Fruit fly (Drosophila melanogaster) whole organism, embryonic: ENCODE data around the gene Cow.

Source experiments
- B-H1 ChIP-seq: fragments of 200-800 bp; sonication (Bioruptor generic); IDR thresholded peaks from 3 replicates; pipeline ENCODE4 v1.3.6; 2022; ENCODE audit warnings: missing biosample characterization, missing genetic modification characterization
- Blimp-1 ChIP-seq: fragments of 200-800 bp; sonication (Bioruptor generic); optimal IDR thresholded peaks from 3 replicates; lab custom pipeline; 2018; ENCODE audit warnings: missing biosample characterization, missing genetic modification characterization, mild to moderate bottlenecking, moderate library complexity, missing genetic modification reagents
- CG10431 ChIP-seq: fragments of 200-800 bp; sonication (Bioruptor generic); optimal IDR thresholded peaks from 3 replicates; lab custom pipeline; 2018; ENCODE audit warnings: missing biosample characterization, mild to moderate bottlenecking, missing genetic modification characterization
- CG11560 ChIP-seq: fragments of 200-800 bp; sonication (Bioruptor generic); IDR thresholded peaks from 3 replicates; pipeline ENCODE4 v1.3.6; 2022; ENCODE audit warnings: missing biosample characterization, missing genetic modification characterization
- CG12236 ChIP-seq: fragments of 200-800 bp; sonication (Bioruptor generic); optimal IDR thresholded peaks from 2 replicates; lab custom pipeline; 2016; ENCODE audit warnings: missing biosample characterization, missing genetic modification characterization
- CG12299 ChIP-seq: fragments of 200-800 bp; sonication (Bioruptor generic); optimal IDR thresholded peaks from 2 replicates; lab custom pipeline; 2018; ENCODE audit warnings: missing biosample characterization, mild to moderate bottlenecking, missing genetic modification characterization
- CG12391 ChIP-seq: fragments of 200-800 bp; sonication (Bioruptor generic); optimal IDR thresholded peaks from 3 replicates; lab custom pipeline; 2018; ENCODE audit warnings: missing biosample characterization, mild to moderate bottlenecking, missing genetic modification characterization, moderate library complexity
- CG13287 ChIP-seq: fragments of 200-800 bp; sonication (Bioruptor generic); IDR thresholded peaks from 2 replicates; pipeline ENCODE4 v1.3.6; 2022; ENCODE audit warnings: missing biosample characterization, missing genetic modification characterization; ENCODE audit not compliant: partially characterized antibody
- CG16779 ChIP-seq: fragments of 200-800 bp; sonication (Bioruptor generic); IDR thresholded peaks from 2 replicates; pipeline ENCODE4 v1.3.6; 2022; ENCODE audit warnings: missing biosample characterization, missing genetic modification characterization
- CG1792 ChIP-seq: fragments of 200-800 bp; sonication (Bioruptor generic); optimal IDR thresholded peaks from 2 replicates; lab custom pipeline; 2016; ENCODE audit warnings: missing biosample characterization, missing genetic modification characterization
- CG2129 ChIP-seq: fragments of 200-800 bp; sonication (Bioruptor generic); IDR thresholded peaks from 2 replicates; pipeline ENCODE4 v1.3.6; 2022; ENCODE audit warnings: missing biosample characterization, missing genetic modification characterization; ENCODE audit not compliant: partially characterized antibody
- CG2199 ChIP-seq: fragments of 200-800 bp; sonication (Bioruptor generic); IDR thresholded peaks from 3 replicates; pipeline ENCODE4 v1.3.6; 2022; ENCODE audit warnings: missing biosample characterization, missing genetic modification characterization
- CG34224 ChIP-seq: fragments of 200-800 bp; sonication (Bioruptor generic); IDR thresholded peaks from 3 replicates; pipeline ENCODE4 v1.3.6; 2022; ENCODE audit warnings: missing biosample characterization, missing genetic modification characterization; ENCODE audit not compliant: partially characterized antibody
- CG34376 ChIP-seq: fragments of 200-800 bp; sonication (Bioruptor generic); optimal IDR thresholded peaks from 2 replicates; lab custom pipeline; 2018; ENCODE audit warnings: missing biosample characterization, mild to moderate bottlenecking, missing genetic modification characterization
- CG34422 ChIP-seq: fragments of 200-800 bp; sonication (Bioruptor generic); IDR thresholded peaks from 3 replicates; pipeline ENCODE4 v1.3.6; 2022; ENCODE audit warnings: missing biosample characterization, missing genetic modification characterization
- CG3838 ChIP-seq: fragments of 200-800 bp; sonication (Bioruptor generic); optimal IDR thresholded peaks from 3 replicates; lab custom pipeline; 2016; ENCODE audit warnings: missing biosample characterization, missing genetic modification characterization
- CG4360 ChIP-seq: fragments of 200-800 bp; sonication (Bioruptor generic); IDR thresholded peaks from 2 replicates; pipeline ENCODE4 v1.3.6; 2022; ENCODE audit warnings: missing biosample characterization, missing genetic modification characterization
- CG4404 ChIP-seq: fragments of 200-800 bp; sonication (Bioruptor generic); IDR thresholded peaks from 2 replicates; pipeline ENCODE4 v1.3.6; 2022; ENCODE audit warnings: missing biosample characterization, missing genetic modification characterization
- CG4820 ChIP-seq: fragments of 200-800 bp; sonication (Bioruptor generic); optimal IDR thresholded peaks from 3 replicates; lab custom pipeline; 2016; ENCODE audit warnings: missing biosample characterization, missing genetic modification characterization
- CG6272 ChIP-seq: fragments of 200-800 bp; sonication (Bioruptor generic); IDR thresholded peaks from 2 replicates; pipeline ENCODE4 v1.3.6; 2022; ENCODE audit warnings: missing biosample characterization, missing genetic modification characterization
- CG6683 ChIP-seq: fragments of 200-800 bp; sonication (Bioruptor generic); optimal IDR thresholded peaks from 2 replicates; lab custom pipeline; 2017; ENCODE audit warnings: missing biosample characterization, mild to moderate bottlenecking, missing genetic modification characterization, missing genetic modification reagents
- CG8765 ChIP-seq: fragments of 200-800 bp; sonication (Bioruptor generic); IDR thresholded peaks from 2 replicates; pipeline ENCODE4 v1.3.6; 2022; ENCODE audit warnings: missing biosample characterization, missing genetic modification characterization
- Dbx ChIP-seq: fragments of 200-800 bp; sonication (Bioruptor generic); IDR thresholded peaks from 3 replicates; pipeline ENCODE4 v1.3.6; 2022; ENCODE audit warnings: missing biosample characterization, missing genetic modification characterization
- Dll ChIP-seq: fragments of 200-800 bp; sonication (Bioruptor generic); IDR thresholded peaks from 4 replicates; pipeline ENCODE4 v1.3.6; 2022; ENCODE audit warnings: missing biosample characterization, missing genetic modification characterization; ENCODE audit not compliant: partially characterized antibody
- Elba2 ChIP-seq: fragments of 200-800 bp; sonication (Bioruptor generic); optimal IDR thresholded peaks from 3 replicates; lab custom pipeline; 2016; ENCODE audit warnings: missing biosample characterization, missing genetic modification characterization
- Ets97D ChIP-seq: fragments of 200-800 bp; sonication (Bioruptor generic); optimal IDR thresholded peaks from 3 replicates; lab custom pipeline; 2016; ENCODE audit warnings: missing biosample characterization, missing genetic modification characterization
- HmgD ChIP-seq: fragments of 200-800 bp; sonication (Bioruptor generic); optimal IDR thresholded peaks from 3 replicates; lab custom pipeline; 2016; ENCODE audit warnings: missing biosample characterization, missing genetic modification characterization
- Jarid2 ChIP-seq: fragments of 200-800 bp; sonication (Bioruptor generic); optimal IDR thresholded peaks from 3 replicates; lab custom pipeline; 2017; ENCODE audit warnings: mild to moderate bottlenecking, missing biosample characterization, missing genetic modification reagents, missing genetic modification characterization
- Max ChIP-seq: fragments of 200-800 bp; sonication (Bioruptor generic); optimal IDR thresholded peaks from 2 replicates; lab custom pipeline; 2016; ENCODE audit warnings: missing biosample characterization, mild to moderate bottlenecking, missing genetic modification characterization
- Nf-YA ChIP-seq: fragments of 200-800 bp; sonication (Bioruptor generic); IDR thresholded peaks from 2 replicates; pipeline ENCODE4 v1.3.6; 2022; ENCODE audit warnings: missing biosample characterization, missing genetic modification characterization
- NfI ChIP-seq: fragments of 200-800 bp; sonication (Bioruptor generic); optimal IDR thresholded peaks from 3 replicates; lab custom pipeline; 2018; ENCODE audit warnings: missing biosample characterization, mild to moderate bottlenecking, missing genetic modification characterization, moderate library complexity
- Pdp1 ChIP-seq, 2 experiments: fragments of 200-800 bp; sonication (Bioruptor generic); optimal IDR thresholded peaks; 3 replicates each; lab custom pipeline; 2016; ENCODE audit warnings: missing biosample characterization in 2 of 2, missing genetic modification characterization in 2 of 2, mild to moderate bottlenecking in 1 of 2, moderate library complexity in 1 of 2
- Stat92E ChIP-seq, 3 experiments: fragments of >200 bp in 2 of 3; fragments of 200-800 bp in 1 of 3; sonication (Bioruptor generic) in 1 of 3; optimal IDR thresholded peaks; 2 replicates each; lab custom pipeline; 2017 to 2019; ENCODE audit warnings: missing biosample characterization in 3 of 3, missing genetic modification characterization in 3 of 3, mild to moderate bottlenecking in 1 of 3, moderate library complexity in 1 of 3
- TFAM ChIP-seq: fragments of 200-800 bp; sonication (Bioruptor generic); optimal IDR thresholded peaks from 2 replicates; lab custom pipeline; 2017; ENCODE audit warnings: missing biosample characterization, missing genetic modification characterization, inconsistent platforms
- Usf ChIP-seq: fragments of 200-800 bp; sonication (Bioruptor generic); optimal IDR thresholded peaks from 2 replicates; lab custom pipeline; 2017; ENCODE audit warnings: missing genotype, missing biosample characterization, missing genetic modification characterization
- chif ChIP-seq, 2 experiments: fragments of 200-800 bp; sonication (Bioruptor generic); optimal IDR thresholded peaks; 3 replicates each; lab custom pipeline; 2016; ENCODE audit warnings: missing biosample characterization in 2 of 2, missing genetic modification characterization in 2 of 2
- corto ChIP-seq: fragments of 200-800 bp; sonication (Bioruptor generic); optimal IDR thresholded peaks from 2 replicates; lab custom pipeline; 2016; ENCODE audit warnings: missing biosample characterization, mild to moderate bottlenecking, missing genetic modification characterization, moderate library complexity
- crol ChIP-seq: fragments of 200-800 bp; sonication (Bioruptor generic); IDR thresholded peaks from 2 replicates; pipeline ENCODE4 v1.3.6; 2022; ENCODE audit warnings: missing biosample characterization, missing genetic modification characterization
- fd3F ChIP-seq: fragments of 200-800 bp; sonication (Bioruptor generic); optimal IDR thresholded peaks from 2 replicates; lab custom pipeline; 2018; ENCODE audit warnings: missing biosample characterization, mild to moderate bottlenecking, missing genetic modification characterization, moderate library complexity
- gce ChIP-seq: fragments of 200-800 bp; sonication (Bioruptor generic); IDR thresholded peaks from 3 replicates; pipeline ENCODE4 v1.3.6; 2022; ENCODE audit warnings: missing biosample characterization, missing genetic modification characterization
- grau ChIP-seq: fragments of 200-800 bp; optimal IDR thresholded peaks from 3 replicates; lab custom pipeline; 2019; ENCODE audit warnings: missing biosample characterization, mild to moderate bottlenecking, missing genetic modification characterization, moderate library complexity
- lola ChIP-seq, 3 experiments: fragments of >200 bp in 2 of 3; fragments of 200-800 bp in 1 of 3; sonication (Bioruptor generic) in 1 of 3; optimal IDR thresholded peaks; 2 replicates each; lab custom pipeline; 2017 to 2019; ENCODE audit warnings: missing biosample characterization in 3 of 3, missing genetic modification characterization in 3 of 3, mild to moderate bottlenecking in 1 of 3, moderate library complexity in 1 of 3
- maf-S ChIP-seq: fragments of 200-800 bp; sonication (Bioruptor generic); optimal IDR thresholded peaks from 2 replicates; lab custom pipeline; 2016; ENCODE audit warnings: missing biosample characterization, missing genetic modification characterization
- onecut ChIP-seq: fragments of 200-800 bp; sonication (Bioruptor generic); IDR thresholded peaks from 2 replicates; pipeline ENCODE4 v1.3.6; 2022; ENCODE audit warnings: missing biosample characterization, missing genetic modification characterization
- pfk ChIP-seq: fragments of 200-800 bp; sonication (Bioruptor generic); optimal IDR thresholded peaks from 2 replicates; lab custom pipeline; 2018; ENCODE audit warnings: missing biosample characterization, mild to moderate bottlenecking, missing genetic modification characterization, moderate library complexity
- phol ChIP-seq: fragments of 200-800 bp; sonication (Bioruptor generic); optimal IDR thresholded peaks from 3 replicates; lab custom pipeline; 2018; ENCODE audit warnings: missing biosample characterization, mild to moderate bottlenecking, missing genetic modification characterization, moderate library complexity
- salm ChIP-seq: fragments of 200-800 bp; sonication (Bioruptor generic); optimal IDR thresholded peaks from 2 replicates; lab custom pipeline; 2018; ENCODE audit warnings: missing biosample characterization, mild to moderate bottlenecking, missing genetic modification characterization
- sd ChIP-seq: fragments of 200-800 bp; sonication (Bioruptor generic); optimal IDR thresholded peaks from 3 replicates; lab custom pipeline; 2018; ENCODE audit warnings: missing biosample characterization, mild to moderate bottlenecking, missing genetic modification characterization, moderate library complexity
- unc-4 ChIP-seq: fragments of 200-800 bp; sonication (Bioruptor generic); IDR thresholded peaks from 2 replicates; pipeline ENCODE4 v1.3.6; 2022; ENCODE audit warnings: missing biosample characterization, missing genetic modification characterization; ENCODE audit not compliant: partially characterized antibody
- zfh1 ChIP-seq: fragments of 200-800 bp; sonication (Bioruptor generic); IDR thresholded peaks from 3 replicates; pipeline ENCODE4 v1.3.6; 2022; ENCODE audit warnings: missing biosample characterization, missing genetic modification characterization

The Cow gene

dm6 chr3R:23046529-23046943 lies 66.0 kb downstream of the Cow start (continued):
- TF ChIP-seq CG34422 (GFP tag; lab: Robert Waterston, UW) (peak; percentile 57; the same call in 1 of the 3 replicates), fd3F (GFP tag; lab: Kevin White, UChicago) (peak; percentile 41), crol (GFP tag; lab: Robert Waterston, UW) (no peak), NfI (GFP tag; lab: Kevin White, UChicago) (peak; percentile 50), chif (GFP tag; optimal IDR thresholded peaks at IDR 0.05; lab: Kevin White, UChicago) (peak in 1 of 2 experiments; percentile 5), onecut (GFP tag; lab: Robert Waterston, UW) (no peak), CG8765 (GFP tag; lab: Robert Waterston, UW) (no peak), Max (GFP tag; lab: Kevin White, UChicago) (no peak), Dll (no peak), CG3838 (GFP tag; lab: Kevin White, UChicago) (no peak), Elba2 (GFP tag; lab: Kevin White, UChicago) (no peak), zfh1 (GFP tag; lab: Robert Waterston, UW) (peak; percentile 48; the same call in 1 of the 3 replicates), CG34224 (GFP tag; lab: Robert Waterston, UW) (no peak), Stat92E (GFP tag; optimal IDR thresholded peaks at IDR 0.05; lab: Kevin White, UChicago) (no peak), CG12391 (tag; lab: Kevin White, UChicago) (peak; percentile 2), HmgD (no peak), CG4360 (GFP tag; lab: Robert Waterston, UW) (no peak), unc-4 (GFP tag; lab: Robert Waterston, UW) (no peak), Pdp1 (GFP tag; optimal IDR thresholded peaks at IDR 0.05; lab: Kevin White, UChicago) (peak in 1 of 2 experiments; percentile 43), sd (tag; lab: Kevin White, UChicago) (peak; percentile 95), CG10431 (GFP tag; lab: Kevin White, UChicago) (no peak), Jarid2 (GFP tag; lab: Kevin White, UChicago) (no peak), gce (no peak), corto (peak; percentile 74), CG6683 (GFP tag; lab: Kevin White, UChicago) (no peak), CG13287 (GFP tag; lab: Robert Waterston, UW) (no peak), grau (tag; lab: Kevin White, UChicago) (peak; percentile 54), Blimp-1 (GFP tag; lab: Kevin White, UChicago) (peak; percentile 1), CG1792 (GFP tag; lab: Kevin White, UChicago) (no peak), CG2129 (no peak), CG6272 (GFP tag; lab: Robert Waterston, UW) (no peak), lola (GFP tag; optimal IDR thresholded peaks at IDR 0.05; lab: Kevin White, UChicago) (no peak), TFAM (GFP tag; lab: Kevin White, UChicago) (no peak), CG4404 (peak; percentile 33; the same call in 1 of the 2 replicates), CG4820 (GFP tag; lab: Kevin White, UChicago) (no peak), CG34376 (GFP tag; lab: Kevin White, UChicago) (no peak), pfk (GFP tag; lab: Kevin White, UChicago) (no peak), B-H1 (no peak), CG11560 (tag; lab: Robert Waterston, UW) (no peak), Usf (GFP tag; lab: Kevin White, UChicago) (no peak), Dbx (GFP tag; lab: Robert Waterston, UW) (peak; percentile 76), CG16779 (GFP tag; lab: Robert Waterston, UW) (0 out of 2 replicates have a peak, but pooled peaks have one; percentile 20), CG12236 (GFP tag; lab: Kevin White, UChicago) (no peak), maf-S (GFP tag; lab: Kevin White, UChicago) (no peak), salm (tag; lab: Kevin White, UChicago) (no peak), phol (tag; lab: Kevin White, UChicago) (no peak), CG12299 (no peak), Nf-YA (GFP tag; lab: Robert Waterston, UW) (no peak), Ets97D (GFP tag; lab: Kevin White, UChicago) (no peak), CG2199 (GFP tag; lab: Robert Waterston, UW) (no peak)
